Fruit fly (Drosophila melanogaster) whole organism, adult: ENCODE data around the gene Gk1.

Experiments
- CG33017 ChIP-seq: fragments of 200-800 bp; sonication (Bioruptor generic); optimal IDR thresholded peaks from 2 replicates; lab custom pipeline; 2018; ENCODE audit warnings: missing biosample characterization, mild to moderate bottlenecking, missing genetic modification characterization, moderate library complexity
- CG7045 ChIP-seq: fragments of 200-800 bp; sonication (Bioruptor generic); optimal IDR thresholded peaks from 2 replicates; lab custom pipeline; 2017; ENCODE audit warnings: missing biosample characterization, mild to moderate bottlenecking, missing genetic modification characterization
- Clk ChIP-seq: fragments of 200-800 bp; sonication (Bioruptor generic); optimal IDR thresholded peaks from 2 replicates; lab custom pipeline; 2017; ENCODE audit warnings: missing biosample characterization, missing genetic modification characterization
- Crg-1 ChIP-seq: fragments of 200-800 bp; sonication (Bioruptor generic); optimal IDR thresholded peaks from 2 replicates; lab custom pipeline; 2016; ENCODE audit warnings: missing biosample characterization, missing genetic modification characterization
- cic ChIP-seq: fragments of 200-800 bp; sonication (Bioruptor generic); optimal IDR thresholded peaks from 2 replicates; lab custom pipeline; 2017; ENCODE audit warnings: missing biosample characterization, mild to moderate bottlenecking, missing genetic modification characterization, moderate library complexity
- cnc ChIP-seq, 2 experiments: fragments of >200 bp; optimal IDR thresholded peaks; 2 replicates each; lab custom pipeline; 2017
- ovo ChIP-seq: fragments of 200-800 bp; sonication (Bioruptor generic); optimal IDR thresholded peaks from 2 replicates; lab custom pipeline; 2016; ENCODE audit warnings: missing biosample characterization, missing genetic modification characterization
- pad ChIP-seq: fragments of 200-800 bp; sonication (Bioruptor generic); optimal IDR thresholded peaks from 3 replicates; lab custom pipeline; 2017; ENCODE audit warnings: missing biosample characterization, missing genetic modification characterization, mild to moderate bottlenecking, moderate library complexity, missing genetic modification reagents
- toe ChIP-seq: fragments of 200-800 bp; sonication (Bioruptor generic); optimal IDR thresholded peaks from 2 replicates; lab custom pipeline; 2016; ENCODE audit warnings: missing biosample characterization, missing genetic modification characterization

dm6 chr3L:224004-224951, 18.6 kb upstream of the Gk1 start:
- no peak for TF ChIP-seq toe (GFP tag; lab: Kevin White, UChicago)
- TF ChIP-seq Crg-1, result no peak
- no peak for TF ChIP-seq CG33017 (tag; lab: Kevin White, UChicago)
- TF ChIP-seq ovo (GFP tag; lab: Kevin White, UChicago), result peak; percentile 95
- TF ChIP-seq pad (GFP tag; lab: Kevin White, UChicago), result no peak
- TF ChIP-seq CG7045 (GFP tag; lab: Kevin White, UChicago), result peak; percentile 6
- peak; percentile 21 for TF ChIP-seq cic
- TF ChIP-seq Clk (GFP tag; lab: Kevin White, UChicago), result no peak
- no peak for TF ChIP-seq cnc (optimal IDR thresholded peaks at IDR 0.05; lab: Kevin White, UChicago)
